Worm (Caenorhabditis elegans) whole organism, young adult: Measurements from ENCODE around the gene B0495.9.

Experiments used
- B0019.2 ChIP-seq: fragments of 200-800 bp; sonication (Bioruptor generic); conservative IDR thresholded peaks from 2 replicates; pipeline ENCODE4 v1.3.6; 2022; ENCODE audit warnings: missing genetic modification reagents, missing genetic modification characterization, missing compliant biosample characterization
- B0261.1 ChIP-seq: sonication (generic microtip); optimal IDR thresholded peaks from 2 replicates; lab custom pipeline; 2016; ENCODE audit warnings: mild to moderate bottlenecking, missing genetic modification characterization, moderate library complexity, missing compliant biosample characterization
- D2030.7 ChIP-seq: fragments of 200-800 bp; sonication (Bioruptor generic); IDR thresholded peaks from 2 replicates; pipeline ENCODE4 v1.3.6; 2022; ENCODE audit warnings: missing genetic modification reagents, missing genetic modification characterization, missing compliant biosample characterization
- Y95B8A.8 ChIP-seq: fragments of 200-800 bp; sonication (Bioruptor generic); IDR thresholded peaks from 2 replicates; pipeline ENCODE4 v1.3.6; 2022; ENCODE audit warnings: missing genetic modification reagents, missing genetic modification characterization, missing compliant biosample characterization
- akir-1 ChIP-seq: fragments of 200-800 bp; sonication (Bioruptor generic); optimal IDR thresholded peaks from 2 replicates; lab custom pipeline; 2018; ENCODE audit warnings: mild to moderate bottlenecking, missing genetic modification characterization, moderate library complexity, missing compliant biosample characterization
- aptf-2 ChIP-seq: fragments of 200-800 bp; sonication (Bioruptor generic); conservative IDR thresholded peaks from 2 replicates; pipeline ENCODE4 v1.3.6; 2022; ENCODE audit warnings: missing genetic modification reagents, missing genetic modification characterization, missing compliant biosample characterization
- aptf-3 ChIP-seq: fragments of 200-800 bp; sonication (Bioruptor generic); IDR thresholded peaks from 2 replicates; pipeline ENCODE4 v1.3.6; 2022; ENCODE audit warnings: missing genetic modification characterization, missing compliant biosample characterization
- bed-2 ChIP-seq: fragments of 200-800 bp; sonication (Bioruptor generic); IDR thresholded peaks from 2 replicates; pipeline ENCODE4 v1.3.6; 2022; ENCODE audit warnings: missing genetic modification reagents, missing genetic modification characterization, missing compliant biosample characterization
- cebp-1 ChIP-seq, 2 experiments: fragments of 200-800 bp in 1 of 2; sonication (Bioruptor generic) in 1 of 2; sonication (generic microtip) in 1 of 2; IDR thresholded peaks in 1 of 2; optimal IDR thresholded peaks in 1 of 2; 2 replicates each; pipeline versions ENCODE4 v1.3.6 to Lab custom; 2017 to 2022; ENCODE audit warnings: missing compliant biosample characterization in 2 of 2, missing genetic modification characterization in 2 of 2, mild to moderate bottlenecking in 1 of 2, missing genetic modification reagents in 1 of 2, moderate library complexity in 1 of 2
- ceh-27 ChIP-seq: fragments of 200-800 bp; sonication (Bioruptor generic); optimal IDR thresholded peaks from 2 replicates; lab custom pipeline; 2018; ENCODE audit warnings: mild to moderate bottlenecking, missing genetic modification characterization, moderate library complexity, missing compliant biosample characterization
- ceh-58 ChIP-seq: fragments of 200-800 bp; sonication (Bioruptor generic); IDR thresholded peaks from 2 replicates; pipeline ENCODE4 v1.3.6; 2022; ENCODE audit warnings: missing genetic modification characterization, missing compliant biosample characterization
- dpl-1 ChIP-seq: fragments of 150-350 bp; optimal IDR thresholded peaks from 2 replicates; lab custom pipeline; 2014; ENCODE audit warnings: missing biosample characterization, missing genetic modification reagents, missing genetic modification characterization
- egrh-3 ChIP-seq: fragments of 200-800 bp; sonication (Bioruptor generic); IDR thresholded peaks from 2 replicates; pipeline ENCODE4 v1.3.6; 2022; ENCODE audit warnings: missing genetic modification reagents, missing genetic modification characterization, missing compliant biosample characterization
- gei-17 ChIP-seq: fragments of 200-800 bp; sonication (Bioruptor generic); optimal IDR thresholded peaks from 2 replicates; lab custom pipeline; 2018; ENCODE audit warnings: mild to moderate bottlenecking, missing genetic modification characterization, missing compliant biosample characterization
- hlh-12 ChIP-seq: sonication (generic microtip); optimal IDR thresholded peaks from 2 replicates; lab custom pipeline; 2016; ENCODE audit warnings: missing genetic modification characterization, missing compliant biosample characterization
- hmg-1.2 ChIP-seq: fragments of 200-800 bp; sonication (Bioruptor generic); IDR thresholded peaks from 2 replicates; pipeline ENCODE4 v1.3.6; 2022; ENCODE audit warnings: missing genetic modification reagents, missing genetic modification characterization, missing compliant biosample characterization
- hsf-1 ChIP-seq: fragments of 200-800 bp; sonication (Bioruptor generic); IDR thresholded peaks from 2 replicates; pipeline ENCODE4 v1.3.6; 2022; ENCODE audit warnings: missing genetic modification reagents, missing genetic modification characterization, missing compliant biosample characterization
- lag-1 ChIP-seq: fragments of 200-800 bp; sonication (Bioruptor generic); IDR thresholded peaks from 2 replicates; pipeline ENCODE4 v1.3.6; 2022; ENCODE audit warnings: missing genetic modification reagents, missing genetic modification characterization, missing compliant biosample characterization
- lin-26 ChIP-seq: fragments of 200-800 bp; sonication (Bioruptor generic); IDR thresholded peaks from 2 replicates; pipeline ENCODE4 v1.3.6; 2022; ENCODE audit warnings: missing genetic modification reagents, missing genetic modification characterization, missing compliant biosample characterization
- lin-35 ChIP-seq, 3 experiments: fragments of 150-350 bp in 2 of 3; sonication (generic microtip) in 1 of 3; optimal IDR thresholded peaks; 2 replicates each; lab custom pipeline; 2014 to 2018; ENCODE audit warnings: missing biosample characterization in 3 of 3, missing genetic modification characterization in 3 of 3, missing genetic modification reagents in 3 of 3
- lin-40 ChIP-seq: sonication (generic microtip); optimal IDR thresholded peaks from 2 replicates; lab custom pipeline; 2016; ENCODE audit warnings: missing genetic modification characterization, mild to moderate bottlenecking, missing compliant biosample characterization, missing genotype, missing genetic modification reagents
- madf-3 ChIP-seq: fragments of 200-800 bp; sonication (Bioruptor generic); IDR thresholded peaks from 2 replicates; pipeline ENCODE4 v1.3.6; 2022; ENCODE audit warnings: missing genetic modification reagents, missing genetic modification characterization, missing compliant biosample characterization
- mcd-1 ChIP-seq: fragments of 200-800 bp; sonication (Bioruptor generic); IDR thresholded peaks from 2 replicates; pipeline ENCODE4 v1.3.6; 2022; ENCODE audit warnings: missing genetic modification reagents, missing genetic modification characterization, missing compliant biosample characterization
- nfya-1 ChIP-seq: sonication (generic microtip); optimal IDR thresholded peaks from 2 replicates; lab custom pipeline; 2017; ENCODE audit warnings: antibody characterized with exemption, missing compliant biosample characterization, missing genetic modification characterization, borderline replicate concordance; ENCODE audit not compliant: insufficient read depth
- nhr-179 ChIP-seq: sonication (generic microtip); optimal IDR thresholded peaks from 2 replicates; lab custom pipeline; 2016; ENCODE audit warnings: mild to moderate bottlenecking, missing genetic modification characterization, missing compliant biosample characterization
- pbrm-1 ChIP-seq: fragments of 200-800 bp; sonication (Bioruptor generic); IDR thresholded peaks from 2 replicates; pipeline ENCODE4 v1.3.6; 2022; ENCODE audit warnings: missing genetic modification reagents, missing genetic modification characterization, missing compliant biosample characterization
- rpc-1 ChIP-seq, 2 experiments: fragments of 150-350 bp in 1 of 2; sonication (generic microtip) in 1 of 2; optimal IDR thresholded peaks; 2 replicates each; lab custom pipeline; 2014 to 2018; ENCODE audit warnings: missing biosample characterization in 1 of 2, missing genetic modification characterization in 1 of 2, missing genetic modification reagents in 1 of 2, missing genotype in 1 of 2
- snpc-1.1 ChIP-seq: sonication (generic microtip); optimal IDR thresholded peaks from 2 replicates; lab custom pipeline; 2017; ENCODE audit warnings: missing genetic modification characterization, mild to moderate bottlenecking, missing compliant biosample characterization, antibody characterized with exemption, moderate library complexity, missing genotype, missing genetic modification reagents; ENCODE audit not compliant: insufficient read depth
- zim-3 ChIP-seq: sonication (generic microtip); optimal IDR thresholded peaks from 2 replicates; lab custom pipeline; 2017; ENCODE audit warnings: mild to moderate bottlenecking, missing genetic modification characterization, moderate library complexity, missing compliant biosample characterization
- ztf-25 ChIP-seq: fragments of 200-800 bp; sonication (Bioruptor generic); IDR thresholded peaks from 2 replicates; pipeline ENCODE4 v1.3.6; 2022; ENCODE audit warnings: missing genetic modification reagents, missing genetic modification characterization, missing compliant biosample characterization
- ztf-26 ChIP-seq: sonication (generic microtip); optimal IDR thresholded peaks from 2 replicates; lab custom pipeline; 2017; ENCODE audit warnings: missing genetic modification characterization, missing compliant biosample characterization

B0495.9 gene

DNA sequence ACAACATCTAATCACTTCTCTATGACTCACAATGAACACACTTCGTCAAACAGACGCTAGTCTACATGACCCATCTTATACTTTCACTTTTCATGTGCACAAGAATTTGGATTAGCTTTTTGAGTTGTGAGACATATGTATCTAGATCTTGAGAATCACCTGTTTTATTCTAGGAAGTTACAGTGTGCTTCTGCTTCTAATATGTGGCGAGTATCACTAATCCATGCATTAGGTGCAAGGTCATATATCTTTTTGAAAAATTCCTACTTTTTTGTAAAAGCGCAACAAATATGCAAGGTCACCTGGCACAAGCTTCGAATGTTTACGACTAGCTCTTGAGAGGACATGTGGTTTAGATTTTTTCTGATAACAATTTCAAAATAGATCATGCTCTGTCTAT is 32.8 kb downstream of the B0495.9 start:
- TF ChIP-seq bed-2 (GFP tag; lab: Robert Waterston, UW) (no peak), nhr-179 (no peak), D2030.7 (GFP tag; lab: Robert Waterston, UW) (no peak), ztf-26 (tag; lab: Kevin White, UChicago) (no peak), hlh-12 (tag; lab: Kevin White, UChicago) (no peak), aptf-3 (GFP tag; lab: Robert Waterston, UW) (no peak), rpc-1 (optimal IDR thresholded peaks at IDR 0.05; lab: Kevin White, UChicago) (no peak), rpc-1 (tag; optimal IDR thresholded peaks at IDR 0.05; lab: Kevin White, UChicago) (no peak), ztf-25 (GFP tag; lab: Robert Waterston, UW) (no peak), hsf-1 (GFP tag; lab: Robert Waterston, UW) (no peak)

ce11 chrII:7671705-7672104 is 36.8 kb downstream of the B0495.9 start, which contains the start of gene lir-1:
lir-1 (plus strand) TSS chrII:7672005.
- TF ChIP-seq B0261.1 (tag; lab: Kevin White, UChicago), result no peak
- no peak for TF ChIP-seq lin-35 (GFP tag; optimal IDR thresholded peaks at IDR 0.05; lab: Kevin White, UChicago)
- TF ChIP-seq aptf-2 (GFP tag; lab: Robert Waterston, UW), result no peak
- no peak for TF ChIP-seq madf-3 (GFP tag; lab: Robert Waterston, UW)
- TF ChIP-seq zim-3 (tag; lab: Kevin White, UChicago), result no peak
- TF ChIP-seq B0019.2 (GFP tag; lab: Robert Waterston, UW), result no peak
- TF ChIP-seq ztf-26 (tag; lab: Kevin White, UChicago), result no peak

ce11 chrII:7670039-7670438 is 38.5 kb downstream of the B0495.9 start:
- TF ChIP-seq hsf-1 (GFP tag; lab: Robert Waterston, UW) (no peak), Y95B8A.8 (no peak), akir-1 (GFP tag; lab: Kevin White, UChicago) (no peak), lin-40 (tag; lab: Kevin White, UChicago) (no peak), gei-17 (GFP tag; lab: Kevin White, UChicago) (no peak), dpl-1 (GFP tag; lab: Kevin White, UChicago) (no peak)

- TF ChIP-seq hmg-1.2 (peak; percentile 65; the same call in 1 of the 2 replicates), ceh-27 (GFP tag; lab: Kevin White, UChicago) (peak; percentile 16), egrh-3 (GFP tag; lab: Robert Waterston, UW) (no peak), cebp-1 (GFP tag; IDR thresholded peaks at IDR 0.05; lab: Robert Waterston, UW) (no peak), cebp-1 (tag; optimal IDR thresholded peaks at IDR 0.05; lab: Kevin White, UChicago) (peak; percentile 52), nfya-1 (tag; lab: Kevin White, UChicago) (no peak), lin-26 (GFP tag; lab: Robert Waterston, UW) (no peak), lag-1 (GFP tag; lab: Robert Waterston, UW) (no peak), ceh-58 (GFP tag; lab: Robert Waterston, UW) (no peak), snpc-1.1 (tag; lab: Kevin White, UChicago) (no peak), pbrm-1 (GFP tag; lab: Robert Waterston, UW) (0 out of 2 replicates have a peak, but pooled peaks have one; percentile 31), mcd-1 (GFP tag; lab: Robert Waterston, UW) (0 out of 2 replicates have a peak, but pooled peaks have one; percentile 14), akir-1 (GFP tag; lab: Kevin White, UChicago) (no peak)
These were observed 39.1 kb downstream of the B0495.9 start for ce11 chrII:7669409-7669808.
